Fruit fly (Drosophila melanogaster) S2 (cell line): ENCODE data around the gene CG32221.

Experiments
- CG8478 ChIP-seq: fragments of >200 bp; optimal IDR thresholded peaks from 2 replicates; lab custom pipeline; 2018
- CTCF ChIP-seq, 2 experiments: fragments of >200 bp; optimal IDR thresholded peaks; 2 replicates each; lab custom pipeline; 2018

DNA sequence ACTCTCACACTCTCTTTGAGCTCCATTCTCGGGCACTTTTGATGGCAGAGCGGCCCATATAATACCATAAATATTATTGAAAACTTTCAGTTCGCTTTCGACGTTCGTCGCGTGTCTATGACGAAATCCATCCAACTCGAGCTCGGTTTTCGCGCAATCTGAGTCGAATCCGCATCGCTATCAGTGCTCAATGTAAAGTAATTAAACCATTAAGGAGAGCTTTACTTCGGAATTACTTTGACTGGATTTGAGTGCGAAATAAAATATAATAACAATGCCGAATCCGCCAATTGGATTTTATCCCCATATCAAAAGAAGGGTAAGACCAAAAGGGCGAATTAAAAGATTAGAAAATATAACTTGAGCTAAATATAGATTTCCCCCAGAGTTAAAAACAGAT is 13.6 kb downstream of the CG32221 start:
- TF ChIP-seq CG8478 (lab: Kevin White, UChicago) = no peak
- TF ChIP-seq CTCF (optimal IDR thresholded peaks at IDR 0.05; lab: Kevin White, UChicago) = no peak
